Worm (Caenorhabditis elegans) whole organism, L1 larva: ENCODE results near the gene tmem-231.

Source experiments
- nhr-11 ChIP-seq: fragments of 150-350 bp; optimal IDR thresholded peaks from 2 replicates; lab custom pipeline; 2014; ENCODE audit warnings: missing biosample characterization, missing genetic modification characterization
- nhr-84 ChIP-seq: sonication (generic microtip); optimal IDR thresholded peaks from 2 replicates; lab custom pipeline; 2017; ENCODE audit warnings: missing biosample characterization, missing genetic modification characterization

ce11 chrIV:8377501-8377900, 49.1 kb upstream of the tmem-231 start, which contains the start of gene D2096.7:
- TF ChIP-seq nhr-11 (tag; lab: Kevin White, UChicago) (no peak), nhr-84 (tag; lab: Kevin White, UChicago) (no peak)
